Fruit fly (Drosophila melanogaster): ENCODE data around the gene CG7824.

The CG7824 gene

dm6 chr3R:29829228-29829786 lies 29.4 kb downstream of the CG7824 start:
- TF ChIP-seq CG17801 (GFP tag; optimal IDR thresholded peaks at IDR 0.05; ENCODE audit: partially characterized antibody) = no peak

- TF ChIP-seq CG17801 (GFP tag; optimal IDR thresholded peaks at IDR 0.05; ENCODE audit: partially characterized antibody) = no peak
Observed at dm6 chr3R:29818434-29819268, 40.1 kb downstream of the CG7824 start, which contains the start of gene neo. Gene neo, plus strand, starts transcription at chr3R:29819131.

dm6 chr3R:29817664-29818063 lies 41.1 kb downstream of the CG7824 start, which contains the start of gene CG7829:
Gene CG7829, minus strand, starts transcription at chr3R:29817764.
- TF ChIP-seq CG17801 (GFP tag; optimal IDR thresholded peaks at IDR 0.05; ENCODE audit: partially characterized antibody) = no peak

- TF ChIP-seq CG17801 (GFP tag; optimal IDR thresholded peaks at IDR 0.05; ENCODE audit: partially characterized antibody) = no peak
Observed at dm6 chr3R:29816266-29816665, 42.5 kb downstream of the CG7824 start, which contains the start of gene Vps16B. Gene Vps16B, minus strand, starts transcription at chr3R:29816451.

Data from ovary, adult (tissue).